Worm (Caenorhabditis elegans): Measurements from ENCODE around the gene F02C12.2.

F02C12.2 gene

ce11 chrX:13409543-13409942 lies 10.4 kb upstream of the F02C12.2 start, which contains the start of the genes cyp-13B1 and C29F7.1:
Gene cyp-13B1 (minus strand): TSS chrX:13409643.
Gene C29F7.1 (plus strand): TSS chrX:13409936.
- no peak for TF ChIP-seq unc-62 (GFP tag; optimal IDR thresholded peaks at IDR 0.05)

ce11 chrX:13401783-13402182 lies 2.7 kb upstream of the F02C12.2 start, which contains the start of gene F02C12.1:
Gene F02C12.1 (plus strand): TSS chrX:13402083.
- no peak for TF ChIP-seq unc-62 (GFP tag; optimal IDR thresholded peaks at IDR 0.05)

- TF ChIP-seq unc-62 (GFP tag; optimal IDR thresholded peaks at IDR 0.05): no peak
These were observed 2.2 kb upstream of the F02C12.2 start for ce11 chrX:13401311-13401710.

- no peak for TF ChIP-seq unc-62 (GFP tag; optimal IDR thresholded peaks at IDR 0.05)
These were observed 2.5 kb downstream of the F02C12.2 start, which contains the start of gene F02C12.3 for ce11 chrX:13396550-13397023. Gene F02C12.3 (plus strand): TSS chrX:13396973.

DNA sequence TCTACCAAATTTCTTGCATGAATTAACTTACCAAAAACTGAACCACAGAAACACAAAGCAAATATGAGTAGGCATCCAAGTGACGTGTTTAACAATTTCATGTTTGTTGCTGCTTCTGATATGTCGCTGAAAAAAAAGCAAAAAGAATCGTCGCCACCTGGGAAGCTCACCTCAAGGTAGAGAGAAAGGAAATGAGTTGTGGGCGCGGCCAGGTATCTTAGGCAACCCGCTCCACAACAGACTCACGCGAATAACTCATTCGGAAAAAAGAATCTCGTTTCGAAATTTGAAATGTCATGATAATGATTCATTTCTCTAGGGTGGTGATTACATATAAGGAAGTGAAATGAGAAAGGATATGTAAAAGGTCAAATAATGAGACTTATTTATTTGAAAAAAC lies 4.2 kb downstream of the F02C12.2 start, which contains the start of gene irld-2:
irld-2 (minus strand) TSS at position 101 of the 400 bp plus-strand sequence.
- TF ChIP-seq unc-62 (GFP tag; optimal IDR thresholded peaks at IDR 0.05): no peak

ce11 chrX:13388829-13389228 lies 10.3 kb downstream of the F02C12.2 start:
- TF ChIP-seq unc-62 (GFP tag; optimal IDR thresholded peaks at IDR 0.05): no peak

- no peak for TF ChIP-seq unc-62 (GFP tag; optimal IDR thresholded peaks at IDR 0.05)
These were observed 11.6 kb downstream of the F02C12.2 start, which contains the start of gene C49F8.3 for ce11 chrX:13387497-13387953. Gene C49F8.3 (minus strand): TSS chrX:13387547.

- no peak for TF ChIP-seq unc-62 (GFP tag; optimal IDR thresholded peaks at IDR 0.05)
These were observed 14.4 kb downstream of the F02C12.2 start for ce11 chrX:13384743-13385142.

DNA sequence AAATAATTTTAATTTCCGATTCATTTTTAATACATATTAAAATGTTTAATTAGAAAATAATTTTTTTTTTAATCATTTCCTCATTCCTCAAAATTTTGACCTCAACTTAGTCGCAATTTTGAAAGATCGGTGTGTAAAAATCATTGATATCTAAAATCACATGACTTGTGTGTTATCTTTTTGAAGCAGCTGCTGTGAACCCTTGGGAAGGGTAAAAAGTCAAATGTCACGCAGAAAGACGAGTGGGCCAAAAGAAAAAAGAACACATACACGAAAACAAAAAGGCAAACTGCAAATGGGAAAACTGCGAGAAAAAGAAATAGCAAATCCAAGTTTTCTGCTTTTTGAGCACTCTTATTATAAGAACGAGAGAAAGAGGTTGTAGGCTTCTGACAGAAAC lies 15.8 kb downstream of the F02C12.2 start:
- TF ChIP-seq unc-62 (GFP tag; optimal IDR thresholded peaks at IDR 0.05): no peak

DNA sequence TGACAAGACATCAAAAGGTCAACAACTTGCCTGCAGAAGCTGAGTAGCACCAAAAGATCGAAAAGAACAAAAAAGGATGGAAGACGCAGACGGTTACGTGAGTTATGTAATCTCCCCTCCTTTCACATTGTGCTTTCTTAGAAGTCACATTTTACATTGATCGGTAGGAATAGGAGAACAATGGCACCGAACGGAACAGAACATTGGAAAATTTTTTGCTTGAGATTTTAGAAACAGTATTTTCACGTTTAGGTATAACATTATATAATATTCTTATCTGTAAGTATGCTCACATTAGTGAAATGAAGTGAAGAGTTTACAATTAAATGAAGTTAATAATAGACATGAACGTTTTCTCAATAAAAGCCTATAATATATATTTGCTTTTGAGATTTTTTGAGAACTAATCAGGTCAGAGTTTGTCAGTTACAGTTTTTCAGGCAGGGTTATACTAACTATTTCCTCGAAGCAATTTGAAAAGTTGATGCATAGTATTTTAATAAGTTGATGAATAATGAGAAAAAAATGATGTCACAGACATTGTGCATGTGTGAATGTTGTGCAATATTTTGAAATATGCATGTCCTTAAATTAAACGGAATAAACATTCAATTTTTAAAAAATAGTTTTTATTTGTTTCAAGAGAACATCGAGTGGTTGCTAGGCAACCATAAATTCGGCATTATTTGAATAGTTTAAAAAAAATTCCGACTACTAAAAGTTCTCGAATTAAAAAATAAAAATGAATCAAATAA lies 18.0 kb downstream of the F02C12.2 start:
- TF ChIP-seq unc-62 (GFP tag; optimal IDR thresholded peaks at IDR 0.05): no peak

DNA sequence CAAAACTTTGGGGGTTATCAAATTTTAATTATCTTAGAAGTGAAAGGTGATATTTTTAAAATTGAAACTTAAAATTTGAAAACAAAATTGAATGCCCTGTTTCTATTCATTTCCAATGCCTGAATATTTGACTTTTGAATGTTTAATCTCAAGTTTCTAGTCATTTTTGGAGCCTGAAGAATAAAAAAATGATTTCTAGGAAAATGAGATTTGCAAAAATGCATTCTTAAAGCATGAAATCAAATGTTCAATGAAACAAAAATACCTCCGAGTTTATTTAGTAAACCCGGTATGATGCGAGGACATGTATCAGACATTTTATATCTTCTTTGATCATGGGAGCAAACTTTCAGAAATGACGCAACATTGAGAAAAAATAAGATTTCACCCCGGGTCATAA lies 20.0 kb downstream of the F02C12.2 start:
- TF ChIP-seq unc-62 (GFP tag; optimal IDR thresholded peaks at IDR 0.05): no peak

DNA sequence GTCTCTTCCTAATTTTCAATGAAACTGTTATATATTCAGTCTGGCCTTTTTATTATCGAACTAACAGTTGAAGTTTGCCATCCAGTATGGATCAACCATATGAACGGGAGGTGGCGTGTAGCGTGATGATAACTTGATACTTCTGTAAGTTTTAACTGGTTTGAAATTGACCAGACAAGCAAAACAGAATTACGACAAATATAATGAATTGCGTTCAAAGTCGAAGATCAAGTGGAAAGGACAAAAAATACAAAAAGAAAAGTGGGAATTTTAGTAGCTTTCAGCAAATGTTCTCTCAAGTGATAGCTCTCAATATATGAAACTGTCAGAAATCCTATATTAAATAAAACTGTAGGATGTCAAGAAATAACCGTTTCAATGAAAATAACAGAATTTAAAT lies 22.3 kb downstream of the F02C12.2 start, which contains the start of the genes C49F8.14 and gem-1:
C49F8.14 (minus strand) TSS at position 99 of the 400 bp plus-strand sequence.
gem-1 (minus strand) TSS at position 142 of the 400 bp plus-strand sequence.
- no peak for TF ChIP-seq unc-62 (GFP tag; optimal IDR thresholded peaks at IDR 0.05)

ce11 chrX:13376185-13376584 lies 22.9 kb downstream of the F02C12.2 start:
- no peak for TF ChIP-seq unc-62 (GFP tag; optimal IDR thresholded peaks at IDR 0.05)

DNA sequence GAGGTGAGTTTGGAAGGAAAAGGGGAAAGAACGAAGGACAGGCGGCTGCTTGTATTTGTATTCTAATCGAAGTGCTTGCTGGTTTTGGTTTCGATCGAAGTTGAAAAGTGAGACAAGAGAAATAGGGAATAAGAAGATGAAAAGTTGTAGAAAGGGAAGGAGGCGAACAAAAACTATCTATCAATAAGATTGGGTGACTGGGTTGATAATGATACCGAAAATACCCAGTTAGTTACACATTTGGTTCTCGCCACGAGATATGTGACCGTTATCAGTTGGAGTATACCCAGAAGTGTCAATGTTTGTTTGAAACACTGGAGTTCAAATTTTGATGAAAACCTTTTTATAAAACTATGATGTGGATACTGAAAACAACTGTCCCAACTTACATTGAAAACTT lies 30.8 kb downstream of the F02C12.2 start:
- no peak for TF ChIP-seq unc-62 (GFP tag; optimal IDR thresholded peaks at IDR 0.05)

DNA sequence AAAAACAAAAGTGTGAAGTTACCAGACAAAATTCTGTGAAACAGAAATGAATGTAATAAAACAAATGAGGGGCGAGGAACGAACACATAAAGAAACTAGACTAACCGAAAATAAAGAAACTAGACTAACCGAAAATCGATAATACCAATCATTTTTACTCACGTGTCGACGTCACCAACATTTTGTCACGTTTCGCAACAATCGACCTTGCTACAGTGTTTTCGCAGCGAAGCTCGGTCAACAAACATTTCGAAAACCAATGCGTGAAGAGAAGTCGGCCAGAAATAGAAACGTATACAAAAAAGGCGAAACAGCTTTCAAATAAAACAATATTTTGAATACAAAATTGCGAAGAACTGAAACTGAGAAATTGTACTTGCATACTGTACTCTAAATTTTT lies 32.2 kb downstream of the F02C12.2 start:
- TF ChIP-seq unc-62 (GFP tag; optimal IDR thresholded peaks at IDR 0.05): no peak

DNA sequence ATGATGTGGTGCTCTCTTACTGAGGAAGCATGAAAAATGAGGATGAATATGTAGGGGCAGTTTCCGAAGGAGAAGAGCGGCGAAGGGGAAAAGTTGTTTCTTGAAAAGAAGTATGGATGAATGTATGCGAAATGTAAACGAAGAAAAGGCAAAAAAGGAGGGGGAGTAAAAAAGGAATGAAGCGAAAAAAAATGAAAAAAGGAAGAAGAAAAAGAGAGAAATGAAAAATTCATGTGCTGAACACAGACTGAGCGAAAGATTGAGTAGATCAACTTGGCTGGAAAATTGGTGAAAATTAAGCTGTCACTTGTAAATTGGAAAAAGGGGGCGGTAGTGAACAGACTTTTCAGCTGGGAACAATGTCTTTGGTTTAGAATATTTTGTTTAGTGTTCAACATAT lies 34.2 kb downstream of the F02C12.2 start, which contains the start of gene C49F8.1:
C49F8.1 (minus strand) TSS at position 101 of the 400 bp plus-strand sequence.
- no peak for TF ChIP-seq unc-62 (GFP tag; optimal IDR thresholded peaks at IDR 0.05)

DNA sequence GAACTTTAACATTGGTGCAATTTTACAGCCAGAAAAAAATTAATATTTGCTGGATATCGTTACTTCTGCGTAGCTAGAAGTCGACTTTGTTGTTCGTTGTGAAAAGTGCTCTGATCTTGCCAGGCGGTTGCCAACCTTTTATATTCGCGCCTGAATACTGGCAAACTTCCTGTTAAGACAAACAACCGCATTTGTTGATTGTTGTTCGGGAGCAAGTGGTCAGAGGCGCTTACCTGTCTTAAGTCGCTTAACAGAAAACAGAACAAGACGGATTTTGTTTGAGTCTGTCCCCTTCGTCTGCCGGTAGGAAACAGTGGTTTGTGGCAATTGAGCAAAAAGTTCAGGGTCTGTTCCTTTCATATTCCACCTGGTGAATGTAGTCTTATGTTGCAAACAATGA lies 36.6 kb downstream of the F02C12.2 start, which contains the start of gene C49F8.15:
C49F8.15 (minus strand) TSS at position 101 of the 400 bp plus-strand sequence.
- TF ChIP-seq unc-62 (GFP tag; optimal IDR thresholded peaks at IDR 0.05): no peak

Data from whole organism, dauer.